Worm (Caenorhabditis elegans): ENCODE results near the gene pals-20.

ce11 chrIII:1388274-1389058, at the start of gene pals-20:
- TF ChIP-seq dao-5 (tag; optimal IDR thresholded peaks at IDR 0.05), result no peak
- TF ChIP-seq him-1 (tag; optimal IDR thresholded peaks at IDR 0.05), result no peak
